Worm (Caenorhabditis elegans) whole organism, L1 larva: Measurements from ENCODE around the gene hizr-1.

Experiments
- F16B12.6 ChIP-seq: fragments of 150-350 bp; optimal IDR thresholded peaks from 2 replicates; lab custom pipeline; 2014; ENCODE audit warnings: missing biosample characterization, missing genetic modification characterization
- aly-2 ChIP-seq: fragments of 150-350 bp; optimal IDR thresholded peaks from 2 replicates; lab custom pipeline; 2014; ENCODE audit warnings: missing biosample characterization, missing genetic modification characterization
- blmp-1 ChIP-seq: fragments of 150-350 bp; optimal IDR thresholded peaks from 2 replicates; lab custom pipeline; 2014; ENCODE audit warnings: missing biosample characterization, missing genetic modification characterization
- ceh-90 ChIP-seq: sonication (generic microtip); optimal IDR thresholded peaks from 2 replicates; lab custom pipeline; 2016; ENCODE audit warnings: missing genetic modification characterization, missing compliant biosample characterization
- fkh-8 ChIP-seq: sonication (generic microtip); optimal IDR thresholded peaks from 2 replicates; lab custom pipeline; 2016; ENCODE audit warnings: mild to moderate bottlenecking, missing genetic modification characterization, missing compliant biosample characterization
- hlh-17 ChIP-seq: fragments of 200-800 bp; sonication (Bioruptor generic); optimal IDR thresholded peaks from 2 replicates; lab custom pipeline; 2018; ENCODE audit warnings: missing genetic modification characterization, mild to moderate bottlenecking, missing compliant biosample characterization, moderate library complexity, borderline replicate concordance
- isw-1 ChIP-seq: fragments of 200-800 bp; sonication (Bioruptor generic); IDR thresholded peaks from 2 replicates; pipeline ENCODE4 v1.3.6; 2022; ENCODE audit warnings: missing genetic modification characterization, missing compliant biosample characterization
- lin-13 ChIP-seq: fragments of 150-350 bp; optimal IDR thresholded peaks from 2 replicates; lab custom pipeline; 2014; ENCODE audit warnings: missing biosample characterization, missing genetic modification reagents, missing genetic modification characterization
- mef-2 ChIP-seq: fragments of 150-350 bp; optimal IDR thresholded peaks from 2 replicates; lab custom pipeline; 2014; ENCODE audit warnings: missing biosample characterization, missing genetic modification characterization
- mep-1 ChIP-seq: fragments of 150-350 bp; optimal IDR thresholded peaks from 2 replicates; lab custom pipeline; 2014; ENCODE audit warnings: missing biosample characterization, missing genetic modification characterization
- nhr-12 ChIP-seq: sonication (generic microtip); optimal IDR thresholded peaks from 2 replicates; lab custom pipeline; 2017; ENCODE audit warnings: missing biosample characterization, missing genetic modification characterization
- pag-3 ChIP-seq: sonication (generic microtip); optimal IDR thresholded peaks from 2 replicates; lab custom pipeline; 2017; ENCODE audit warnings: missing genetic modification characterization, mild to moderate bottlenecking, missing compliant biosample characterization, antibody characterized with exemption, borderline replicate concordance; ENCODE audit not compliant: insufficient read depth
- snu-23 ChIP-seq: sonication (generic microtip); optimal IDR thresholded peaks from 2 replicates; lab custom pipeline; 2016; ENCODE audit warnings: missing genetic modification characterization, missing compliant biosample characterization
- sox-4 ChIP-seq: sonication (generic microtip); optimal IDR thresholded peaks from 2 replicates; lab custom pipeline; 2016; ENCODE audit warnings: missing genetic modification characterization, missing compliant biosample characterization
- swsn-7 ChIP-seq: sonication (generic microtip); optimal IDR thresholded peaks from 2 replicates; lab custom pipeline; 2016; ENCODE audit warnings: missing genetic modification characterization, missing compliant biosample characterization
- tbx-2 ChIP-seq: sonication (generic microtip); optimal IDR thresholded peaks from 2 replicates; lab custom pipeline; 2016; ENCODE audit warnings: missing genetic modification characterization, missing compliant biosample characterization
- unc-62 ChIP-seq: fragments of 150-350 bp; optimal IDR thresholded peaks from 2 replicates; lab custom pipeline; 2014; ENCODE audit warnings: missing biosample characterization, missing genetic modification reagents, missing genetic modification characterization

The hizr-1 gene

DNA sequence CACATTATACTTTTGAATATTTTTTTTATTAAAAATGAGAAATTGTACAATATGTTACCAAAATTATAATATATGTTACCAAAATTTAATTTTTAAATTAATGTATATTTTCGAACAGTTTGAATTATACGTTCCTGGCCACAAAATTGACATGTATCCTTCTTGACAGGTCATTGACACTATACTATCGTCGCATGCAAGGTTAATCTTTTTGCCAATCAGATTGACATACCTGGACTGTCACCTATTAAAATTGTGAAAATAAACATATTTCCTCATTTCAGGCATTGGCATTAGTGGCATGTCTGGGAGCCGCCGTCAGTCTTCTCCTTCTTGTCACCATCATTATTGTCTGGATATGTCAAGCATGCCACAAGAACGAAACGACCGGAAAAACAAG lies 52.0 kb downstream of the hizr-1 start:
- no peak for TF ChIP-seq blmp-1 (tag; lab: Kevin White, UChicago)
- TF ChIP-seq unc-62 (GFP tag; lab: Kevin White, UChicago): no peak
- no peak for TF ChIP-seq lin-13 (GFP tag; lab: Kevin White, UChicago)
- no peak for TF ChIP-seq mef-2 (tag; lab: Kevin White, UChicago)
- no peak for TF ChIP-seq F16B12.6 (tag; lab: Kevin White, UChicago)
- no peak for TF ChIP-seq snu-23
- TF ChIP-seq nhr-12: no peak
- no peak for TF ChIP-seq fkh-8
- TF ChIP-seq pag-3 (tag; lab: Kevin White, UChicago): no peak
- TF ChIP-seq tbx-2 (tag; lab: Kevin White, UChicago): no peak
- no peak for TF ChIP-seq mep-1
- no peak for TF ChIP-seq aly-2
- no peak for TF ChIP-seq ceh-90 (tag; lab: Kevin White, UChicago)
- no peak for TF ChIP-seq swsn-7 (tag; lab: Kevin White, UChicago)
- TF ChIP-seq hlh-17 (GFP tag; lab: Kevin White, UChicago): no peak
- no peak for TF ChIP-seq isw-1
- no peak for TF ChIP-seq sox-4 (tag; lab: Kevin White, UChicago)
